Worm (Caenorhabditis elegans) whole organism, midembryonic: ENCODE results near the gene srsx-21.

Source experiments
- T22C8.4 ChIP-seq: fragments of 200-800 bp; sonication (Bioruptor generic); IDR thresholded peaks from 2 replicates; pipeline ENCODE4 v1.3.6; 2022; ENCODE audit warnings: missing genetic modification characterization, missing compliant biosample characterization
- cog-1 ChIP-seq: sonication (generic microtip); optimal IDR thresholded peaks from 2 replicates; lab custom pipeline; 2016; ENCODE audit warnings: missing genetic modification characterization, missing compliant biosample characterization
- ref-1 ChIP-seq: fragments of 200-800 bp; sonication (Bioruptor generic); conservative IDR thresholded peaks from 2 replicates; pipeline ENCODE4 v1.3.6; 2022; ENCODE audit warnings: missing genetic modification reagents, missing genetic modification characterization, missing compliant biosample characterization
- ztf-29 ChIP-seq: fragments of 200-800 bp; sonication (Bioruptor generic); IDR thresholded peaks from 2 replicates; pipeline ENCODE4 v1.3.6; 2022; ENCODE audit warnings: missing genetic modification reagents, missing genetic modification characterization, missing compliant biosample characterization

- TF ChIP-seq ref-1, result no peak
- TF ChIP-seq ztf-29 (GFP tag; lab: Robert Waterston, UW), result no peak
- no peak for TF ChIP-seq T22C8.4 (GFP tag; lab: Robert Waterston, UW)
- no peak for TF ChIP-seq cog-1 (tag; lab: Kevin White, UChicago)
Observed at ce11 chrV:9799076-9799475, 38.7 kb upstream of the srsx-21 start, which contains the start of gene F46B6.13.
